Worm (Caenorhabditis elegans) whole organism, young adult: ENCODE results near the gene dnj-22.

ENCODE experiments used
- B0261.1 ChIP-seq: sonication (generic microtip); optimal IDR thresholded peaks from 2 replicates; lab custom pipeline; 2016; ENCODE audit warnings: mild to moderate bottlenecking, missing genetic modification characterization, moderate library complexity, missing compliant biosample characterization
- C06A6.2 ChIP-seq: fragments of 200-800 bp; sonication (Bioruptor generic); conservative IDR thresholded peaks from 2 replicates; pipeline ENCODE4 v1.3.6; 2022; ENCODE audit warnings: missing genetic modification characterization, missing compliant biosample characterization
- F33H1.4 ChIP-seq: fragments of 200-800 bp; sonication (Bioruptor generic); IDR thresholded peaks from 2 replicates; pipeline ENCODE4 v1.3.6; 2022; ENCODE audit warnings: missing genetic modification reagents, missing genetic modification characterization, missing compliant biosample characterization
- F39B2.1 ChIP-seq: fragments of 200-800 bp; sonication (Bioruptor generic); IDR thresholded peaks from 2 replicates; pipeline ENCODE4 v1.3.6; 2022; ENCODE audit warnings: missing genetic modification reagents, missing genetic modification characterization, missing compliant biosample characterization
- F55B11.4 ChIP-seq: sonication (generic microtip); optimal IDR thresholded peaks from 2 replicates; lab custom pipeline; 2016; ENCODE audit warnings: missing compliant biosample characterization, missing genetic modification characterization, borderline replicate concordance; ENCODE audit not compliant: insufficient read depth
- K11D2.4 ChIP-seq: fragments of 200-800 bp; sonication (Bioruptor generic); IDR thresholded peaks from 2 replicates; pipeline ENCODE4 v1.3.6; 2022; ENCODE audit warnings: missing genetic modification reagents, missing genetic modification characterization, missing compliant biosample characterization
- aptf-2 ChIP-seq: fragments of 200-800 bp; sonication (Bioruptor generic); conservative IDR thresholded peaks from 2 replicates; pipeline ENCODE4 v1.3.6; 2022; ENCODE audit warnings: missing genetic modification reagents, missing genetic modification characterization, missing compliant biosample characterization
- atf-7 ChIP-seq: sonication (generic microtip); optimal IDR thresholded peaks from 2 replicates; lab custom pipeline; 2017; ENCODE audit warnings: mild to moderate bottlenecking, missing genetic modification characterization, missing compliant biosample characterization
- athp-1 ChIP-seq: sonication (generic microtip); optimal IDR thresholded peaks from 2 replicates; lab custom pipeline; 2017; ENCODE audit warnings: mild to moderate bottlenecking, missing genetic modification characterization, missing compliant biosample characterization
- attf-6 ChIP-seq: fragments of 200-800 bp; sonication (Bioruptor generic); IDR thresholded peaks from 2 replicates; pipeline ENCODE4 v1.3.6; 2022; ENCODE audit warnings: missing genetic modification reagents, missing genetic modification characterization, missing compliant biosample characterization
- ccch-3 ChIP-seq: fragments of 200-800 bp; sonication (Bioruptor generic); optimal IDR thresholded peaks from 2 replicates; lab custom pipeline; 2018; ENCODE audit warnings: mild to moderate bottlenecking, missing genetic modification characterization, missing compliant biosample characterization
- cebp-1 ChIP-seq, 2 experiments: fragments of 200-800 bp in 1 of 2; sonication (Bioruptor generic) in 1 of 2; sonication (generic microtip) in 1 of 2; IDR thresholded peaks in 1 of 2; optimal IDR thresholded peaks in 1 of 2; 2 replicates each; pipeline versions ENCODE4 v1.3.6 to Lab custom; 2017 to 2022; ENCODE audit warnings: missing compliant biosample characterization in 2 of 2, missing genetic modification characterization in 2 of 2, mild to moderate bottlenecking in 1 of 2, missing genetic modification reagents in 1 of 2, moderate library complexity in 1 of 2
- ceh-58 ChIP-seq: fragments of 200-800 bp; sonication (Bioruptor generic); IDR thresholded peaks from 2 replicates; pipeline ENCODE4 v1.3.6; 2022; ENCODE audit warnings: missing genetic modification characterization, missing compliant biosample characterization
- ceh-91 ChIP-seq: fragments of 200-800 bp; sonication (Bioruptor generic); IDR thresholded peaks from 2 replicates; pipeline ENCODE4 v1.3.6; 2022; ENCODE audit warnings: missing genetic modification reagents, missing genetic modification characterization, missing compliant biosample characterization
- dox-1 ChIP-seq: fragments of 200-800 bp; sonication (Bioruptor generic); IDR thresholded peaks from 2 replicates; pipeline ENCODE4 v1.3.6; 2022; ENCODE audit warnings: missing genetic modification reagents, missing genetic modification characterization, missing compliant biosample characterization
- efl-1 ChIP-seq: fragments of 150-350 bp; optimal IDR thresholded peaks from 2 replicates; lab custom pipeline; 2014; ENCODE audit warnings: missing biosample characterization, missing genetic modification reagents, missing genetic modification characterization
- egrh-3 ChIP-seq: fragments of 200-800 bp; sonication (Bioruptor generic); IDR thresholded peaks from 2 replicates; pipeline ENCODE4 v1.3.6; 2022; ENCODE audit warnings: missing genetic modification reagents, missing genetic modification characterization, missing compliant biosample characterization
- ekl-4 ChIP-seq: fragments of 200-800 bp; sonication (Bioruptor generic); IDR thresholded peaks from 2 replicates; pipeline ENCODE4 v1.3.6; 2022; ENCODE audit warnings: missing genetic modification reagents, missing genetic modification characterization, missing compliant biosample characterization
- hlh-26 ChIP-seq: fragments of 200-800 bp; sonication (Bioruptor generic); conservative IDR thresholded peaks from 2 replicates; pipeline ENCODE4 v1.3.6; 2022; ENCODE audit warnings: missing genetic modification reagents, missing genetic modification characterization, missing compliant biosample characterization
- hmg-20 ChIP-seq: fragments of 200-800 bp; sonication (Bioruptor generic); IDR thresholded peaks from 2 replicates; pipeline ENCODE4 v1.3.6; 2022; ENCODE audit warnings: missing genetic modification reagents, missing genetic modification characterization, missing compliant biosample characterization
- lin-26 ChIP-seq: fragments of 200-800 bp; sonication (Bioruptor generic); IDR thresholded peaks from 2 replicates; pipeline ENCODE4 v1.3.6; 2022; ENCODE audit warnings: missing genetic modification reagents, missing genetic modification characterization, missing compliant biosample characterization
- lir-1 ChIP-seq: fragments of 200-800 bp; sonication (Bioruptor generic); conservative IDR thresholded peaks from 2 replicates; pipeline ENCODE4 v1.3.6; 2022; ENCODE audit warnings: missing genetic modification reagents, missing genetic modification characterization, missing compliant biosample characterization
- lsl-1 ChIP-seq: fragments of 200-800 bp; sonication (Bioruptor generic); optimal IDR thresholded peaks from 2 replicates; lab custom pipeline; 2018; ENCODE audit warnings: mild to moderate bottlenecking, missing genetic modification characterization, moderate library complexity, missing compliant biosample characterization
- madf-10 ChIP-seq: sonication (generic microtip); optimal IDR thresholded peaks from 2 replicates; lab custom pipeline; 2016; ENCODE audit warnings: mild to moderate bottlenecking, missing genetic modification characterization, missing compliant biosample characterization
- madf-8 ChIP-seq: fragments of 200-800 bp; sonication (Bioruptor generic); conservative IDR thresholded peaks from 2 replicates; pipeline ENCODE4 v1.3.6; 2022; ENCODE audit warnings: missing genetic modification reagents, missing genetic modification characterization, missing compliant biosample characterization
- nfya-2 ChIP-seq: fragments of 200-800 bp; sonication (Bioruptor generic); IDR thresholded peaks from 2 replicates; pipeline ENCODE4 v1.3.6; 2022; ENCODE audit warnings: missing genetic modification reagents, missing genetic modification characterization, missing compliant biosample characterization
- nhr-179 ChIP-seq: sonication (generic microtip); optimal IDR thresholded peaks from 2 replicates; lab custom pipeline; 2016; ENCODE audit warnings: mild to moderate bottlenecking, missing genetic modification characterization, missing compliant biosample characterization
- nhr-80 ChIP-seq: sonication (generic microtip); optimal IDR thresholded peaks from 2 replicates; lab custom pipeline; 2016; ENCODE audit warnings: missing genetic modification characterization, missing compliant biosample characterization
- nhr-90 ChIP-seq: sonication (generic microtip); optimal IDR thresholded peaks from 2 replicates; lab custom pipeline; 2016; ENCODE audit warnings: missing genotype, mild to moderate bottlenecking, missing genetic modification characterization, missing compliant biosample characterization
- pbrm-1 ChIP-seq: fragments of 200-800 bp; sonication (Bioruptor generic); IDR thresholded peaks from 2 replicates; pipeline ENCODE4 v1.3.6; 2022; ENCODE audit warnings: missing genetic modification reagents, missing genetic modification characterization, missing compliant biosample characterization
- pha-4 ChIP-seq: fragments of 150-350 bp; sonication (generic microtip); optimal IDR thresholded peaks from 2 replicates; lab custom pipeline; 2014; ENCODE audit warnings: missing biosample characterization, missing genetic modification reagents, missing genetic modification characterization
- repo-1 ChIP-seq: sonication (generic microtip); optimal IDR thresholded peaks from 2 replicates; lab custom pipeline; 2017; ENCODE audit warnings: mild to moderate bottlenecking, missing genetic modification characterization, missing compliant biosample characterization
- rpc-1 ChIP-seq, 2 experiments: fragments of 150-350 bp in 1 of 2; sonication (generic microtip) in 1 of 2; optimal IDR thresholded peaks; 2 replicates each; lab custom pipeline; 2014 to 2018; ENCODE audit warnings: missing biosample characterization in 1 of 2, missing genetic modification characterization in 1 of 2, missing genetic modification reagents in 1 of 2, missing genotype in 1 of 2
- snpc-1.1 ChIP-seq: sonication (generic microtip); optimal IDR thresholded peaks from 2 replicates; lab custom pipeline; 2017; ENCODE audit warnings: missing genetic modification characterization, mild to moderate bottlenecking, missing compliant biosample characterization, antibody characterized with exemption, moderate library complexity, missing genotype, missing genetic modification reagents; ENCODE audit not compliant: insufficient read depth
- snpc-1.3 ChIP-seq: sonication (generic microtip); optimal IDR thresholded peaks from 2 replicates; lab custom pipeline; 2017; ENCODE audit warnings: missing genetic modification characterization, mild to moderate bottlenecking, missing compliant biosample characterization, antibody characterized with exemption, moderate library complexity, missing genotype, missing genetic modification reagents; ENCODE audit not compliant: insufficient read depth
- snpc-3.4 ChIP-seq: sonication (generic microtip); optimal IDR thresholded peaks from 2 replicates; lab custom pipeline; 2017; ENCODE audit warnings: missing genetic modification characterization, mild to moderate bottlenecking, missing compliant biosample characterization, antibody characterized with exemption, moderate library complexity, missing genotype, missing genetic modification reagents
- snpc-4 ChIP-seq, 5 experiments: fragments of 150-350 bp in 1 of 5; sonication (generic microtip) in 4 of 5; optimal IDR thresholded peaks; 2 replicates each; lab custom pipeline; 2014 to 2018; ENCODE audit warnings: missing genetic modification characterization in 5 of 5, missing biosample characterization in 3 of 5, antibody characterized with exemption in 2 of 5, mild to moderate bottlenecking in 2 of 5, missing compliant biosample characterization in 2 of 5, missing genotype in 2 of 5, moderate library complexity in 2 of 5, missing genetic modification reagents in 1 of 5
- sptf-2 ChIP-seq: fragments of 200-800 bp; sonication (Bioruptor generic); optimal IDR thresholded peaks from 2 replicates; lab custom pipeline; 2018; ENCODE audit warnings: mild to moderate bottlenecking, missing genetic modification characterization, missing compliant biosample characterization
- tlf-1 ChIP-seq: fragments of 200-800 bp; sonication (Bioruptor generic); optimal IDR thresholded peaks from 2 replicates; lab custom pipeline; 2018; ENCODE audit warnings: mild to moderate bottlenecking, missing genetic modification characterization, missing compliant biosample characterization
- unc-62 ChIP-seq: fragments of 150-350 bp; optimal IDR thresholded peaks from 2 replicates; lab custom pipeline; 2014; ENCODE audit warnings: missing biosample characterization, missing genetic modification reagents, missing genetic modification characterization
- xnd-1 ChIP-seq: sonication (generic microtip); optimal IDR thresholded peaks from 2 replicates; lab custom pipeline; 2016; ENCODE audit warnings: missing genotype, missing genetic modification reagents, missing genetic modification characterization, missing compliant biosample characterization
- zfh-2 ChIP-seq: fragments of 200-800 bp; sonication (Bioruptor generic); conservative IDR thresholded peaks from 2 replicates; pipeline ENCODE4 v1.3.6; 2022; ENCODE audit warnings: missing genetic modification reagents, missing genetic modification characterization, missing compliant biosample characterization

dnj-22 gene

DNA sequence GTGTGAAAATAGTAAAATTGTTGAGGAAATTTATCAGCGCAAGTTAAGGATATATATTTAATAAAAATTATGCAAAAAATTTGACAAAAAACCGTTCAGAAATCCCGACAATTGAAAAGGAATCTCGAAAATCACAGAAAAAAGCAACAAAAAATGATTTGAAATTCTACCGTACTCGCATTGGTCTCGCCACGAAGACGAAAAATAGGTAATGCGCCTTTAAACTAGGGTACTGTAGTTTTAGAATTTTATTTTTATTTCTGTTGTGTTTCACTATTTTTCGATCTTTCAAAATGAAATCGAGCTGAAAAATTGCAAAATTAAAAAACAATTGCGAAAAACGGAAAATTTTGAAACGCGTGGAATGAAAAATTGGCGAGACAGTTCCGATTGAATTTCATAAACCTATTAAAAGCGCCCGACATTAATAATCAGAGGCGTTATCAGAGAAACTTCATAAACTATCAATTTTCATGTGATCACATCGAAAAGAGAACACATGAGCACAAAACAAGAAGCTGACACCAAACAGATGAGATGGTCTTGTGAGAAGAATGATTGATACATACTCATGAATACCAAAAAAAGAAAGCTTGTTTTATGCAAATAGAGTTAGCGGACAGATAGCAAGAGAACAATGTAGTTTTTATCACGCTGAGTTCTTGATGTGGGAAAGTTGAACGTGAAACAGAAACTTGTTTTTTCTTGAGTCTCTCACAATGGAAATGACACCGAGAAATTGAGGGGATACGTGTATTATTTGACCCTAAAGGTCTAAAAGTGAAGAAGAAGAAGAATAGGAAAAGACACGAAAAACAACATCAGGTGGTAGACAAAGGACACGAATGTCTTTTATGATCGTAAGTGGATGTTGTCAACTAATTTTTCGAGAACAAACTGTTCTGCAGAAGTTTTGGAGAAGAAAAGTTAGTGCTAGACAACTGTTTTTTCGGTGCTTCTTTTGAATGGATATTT, 36.8 kb downstream of the dnj-22 start (continued):
- TF ChIP-seq lin-26 (GFP tag; lab: Robert Waterston, UW) = peak; percentile 48; the same call in 1 of the 2 replicates
- peak; percentile 96 for TF ChIP-seq lsl-1 (GFP tag; lab: Kevin White, UChicago)
- TF ChIP-seq F33H1.4 (GFP tag; lab: Robert Waterston, UW) = peak; percentile 86
- peak; percentile 55 for TF ChIP-seq pha-4 (tag; lab: Kevin White, UChicago)
- 0 out of 2 replicates have a peak, but pooled peaks have one; percentile 8 for TF ChIP-seq pbrm-1 (GFP tag; lab: Robert Waterston, UW)
- peak; percentile 20 for TF ChIP-seq atf-7 (tag; lab: Kevin White, UChicago)
- no peak for TF ChIP-seq efl-1 (GFP tag; lab: Kevin White, UChicago)
- TF ChIP-seq nhr-80 (tag; lab: Kevin White, UChicago) = peak; percentile 94
- peak; percentile 42 for TF ChIP-seq snpc-3.4 (tag; lab: Kevin White, UChicago)
- peak; percentile 30; the same call in 1 of the 2 replicates for TF ChIP-seq cebp-1 (GFP tag; IDR thresholded peaks at IDR 0.05; lab: Robert Waterston, UW)
- TF ChIP-seq cebp-1 (tag; optimal IDR thresholded peaks at IDR 0.05; lab: Kevin White, UChicago) = peak; percentile 62
- TF ChIP-seq nhr-90 (tag; lab: Kevin White, UChicago) = peak; percentile 9
- TF ChIP-seq, all 124 proteins: peak for 18

ce11 chrV:8417271-8417670, 44.6 kb downstream of the dnj-22 start:
- TF ChIP-seq atf-7 (tag; lab: Kevin White, UChicago) = no peak
- TF ChIP-seq nfya-2 = no peak
- TF ChIP-seq unc-62 (GFP tag; lab: Kevin White, UChicago) = no peak
- no peak for TF ChIP-seq hlh-26 (GFP tag; lab: Robert Waterston, UW)
- no peak for TF ChIP-seq ekl-4 (GFP tag; lab: Robert Waterston, UW)
- TF ChIP-seq egrh-3 (GFP tag; lab: Robert Waterston, UW) = no peak
- no peak for TF ChIP-seq madf-10
- no peak for TF ChIP-seq snpc-1.3 (tag; lab: Kevin White, UChicago)
- TF ChIP-seq ccch-3 (GFP tag; lab: Kevin White, UChicago) = no peak
- TF ChIP-seq ceh-91 = no peak
- TF ChIP-seq xnd-1 = no peak
- no peak for TF ChIP-seq snpc-1.1 (tag; lab: Kevin White, UChicago)
- TF ChIP-seq aptf-2 = no peak
- TF ChIP-seq attf-6 = no peak
- no peak for TF ChIP-seq rpc-1 (optimal IDR thresholded peaks at IDR 0.05; lab: Kevin White, UChicago)
- TF ChIP-seq rpc-1 (tag; optimal IDR thresholded peaks at IDR 0.05; lab: Kevin White, UChicago) = no peak

ce11 chrV:8415113-8415530, 46.8 kb downstream of the dnj-22 start:
- TF ChIP-seq nhr-179 (tag; lab: Kevin White, UChicago) (no peak), zfh-2 (GFP tag; lab: Robert Waterston, UW) (no peak), B0261.1 (tag; lab: Kevin White, UChicago) (no peak), hmg-20 (GFP tag; lab: Robert Waterston, UW) (0 out of 2 replicates have a peak, but pooled peaks have one; percentile 9), lir-1 (GFP tag; lab: Robert Waterston, UW) (no peak), athp-1 (tag; lab: Kevin White, UChicago) (peak; percentile 68), tlf-1 (GFP tag; lab: Kevin White, UChicago) (peak; percentile 83), dox-1 (0 out of 2 replicates have a peak, but pooled peaks have one; percentile 32), C06A6.2 (GFP tag; lab: Robert Waterston, UW) (no peak; the same call in 1 of the 2 replicates), madf-8 (no peak), sptf-2 (no peak), snpc-3.4 (tag; lab: Kevin White, UChicago) (no peak), F39B2.1 (GFP tag; lab: Robert Waterston, UW) (peak; percentile 65; the same call in 1 of the 2 replicates), snpc-4 (GFP tag; optimal IDR thresholded peaks at IDR 0.05; lab: Kevin White, UChicago) (no peak), snpc-4 (tag; optimal IDR thresholded peaks at IDR 0.05; lab: Kevin White, UChicago) (peak in 2 of 4 experiments; percentile 44 to 52), repo-1 (peak; percentile 27), F55B11.4 (tag; lab: Kevin White, UChicago) (no peak), K11D2.4 (GFP tag; lab: Robert Waterston, UW) (no peak), ceh-58 (GFP tag; lab: Robert Waterston, UW) (peak; percentile 91; the same call in 1 of the 2 replicates)
